Worm (Caenorhabditis elegans): ENCODE results near the gene C06E4.1.

DNA sequence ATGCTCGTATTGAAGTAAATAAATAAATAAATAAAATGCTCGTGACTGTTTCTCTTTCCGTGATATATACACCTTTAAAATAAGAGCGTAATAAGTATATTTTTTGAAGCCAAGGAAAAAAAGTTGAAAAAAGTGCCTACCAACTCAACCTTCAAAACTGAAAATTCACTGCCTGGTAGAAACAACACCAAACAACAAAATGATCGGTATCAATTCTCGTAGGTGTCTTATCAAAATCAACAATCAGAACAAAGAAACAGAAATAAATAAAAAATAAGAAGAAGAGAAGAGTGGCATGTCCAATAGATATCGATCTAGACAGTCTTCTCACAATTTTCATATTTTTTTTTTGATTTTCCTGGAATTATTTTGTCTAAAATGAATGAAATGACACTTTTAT lies 39.1 kb upstream of the C06E4.1 start, which contains the start of gene afmd-1:
- TF ChIP-seq ceh-13 (GFP tag; optimal IDR thresholded peaks at IDR 0.05): no peak
- no peak for TF ChIP-seq ceh-36 (tag; optimal IDR thresholded peaks at IDR 0.05)
- TF ChIP-seq ama-1 (optimal IDR thresholded peaks at IDR 0.05): no peak
- no peak for TF ChIP-seq B0310.2 (tag; optimal IDR thresholded peaks at IDR 0.05)
- TF ChIP-seq sea-1 (GFP tag; conservative IDR thresholded peaks at IDR 0.05): no peak
- no peak for TF ChIP-seq pes-1 (GFP tag; IDR thresholded peaks at IDR 0.05)
- no peak for TF ChIP-seq hmbx-1 (tag; optimal IDR thresholded peaks at IDR 0.05)
- no peak for TF ChIP-seq tbx-11 (GFP tag; IDR thresholded peaks at IDR 0.05)
- TF ChIP-seq hmg-4 (GFP tag; optimal IDR thresholded peaks at IDR 0.05): no peak
- TF ChIP-seq aly-1 (tag; optimal IDR thresholded peaks at IDR 0.05): no peak
- TF ChIP-seq ets-7 (tag; optimal IDR thresholded peaks at IDR 0.05): no peak
- no peak for TF ChIP-seq F13C5.2 (tag; optimal IDR thresholded peaks at IDR 0.05)
- TF ChIP-seq tra-4 (tag; optimal IDR thresholded peaks at IDR 0.05): no peak
- no peak for TF ChIP-seq flt-1 (GFP tag; IDR thresholded peaks at IDR 0.05)
